Fruit fly (Drosophila melanogaster): Measurements from ENCODE around the gene eIF4H1.

eIF4H1 gene

dm6 chrX:16448252-16449191 is at the start of gene eIF4H1, which contains the start of gene CG34015:
eIF4H1 (plus strand) TSS chrX:16448665.
CG34015 (minus strand) TSS chrX:16448302.
- TF ChIP-seq CG6276 (GFP tag; optimal IDR thresholded peaks at IDR 0.05) = peak; percentile 84
- no peak for TF ChIP-seq CG11294 (GFP tag; IDR thresholded peaks at IDR 0.05)
- TF ChIP-seq cyc (GFP tag; optimal IDR thresholded peaks at IDR 0.05) = no peak
- TF ChIP-seq CG32006 (GFP tag; optimal IDR thresholded peaks at IDR 0.05) = peak; percentile 55
- no peak for TF ChIP-seq Eip93F (GFP tag; optimal IDR thresholded peaks at IDR 0.05)
- no peak for TF ChIP-seq acj6 (GFP tag; optimal IDR thresholded peaks at IDR 0.05)
- TF ChIP-seq CG4318 (GFP tag; optimal IDR thresholded peaks at IDR 0.05) = no peak
- TF ChIP-seq lz (GFP tag; optimal IDR thresholded peaks at IDR 0.05) = no peak
- peak in 1 of 2 experiments; percentile 57 for TF ChIP-seq salr (GFP tag; optimal IDR thresholded peaks at IDR 0.05)
- TF ChIP-seq CG8319 (GFP tag; optimal IDR thresholded peaks at IDR 0.05) = no peak
- peak; percentile 77 for TF ChIP-seq CG15336 (GFP tag; IDR thresholded peaks at IDR 0.05)
- peak; percentile 87 to 93 for TF ChIP-seq ss (GFP tag; optimal IDR thresholded peaks at IDR 0.05)
- peak; percentile 60 for TF ChIP-seq Lpt (GFP tag; optimal IDR thresholded peaks at IDR 0.05)
- TF ChIP-seq Hr38 (GFP tag; optimal IDR thresholded peaks at IDR 0.05) = no peak
- peak; percentile 34 for TF ChIP-seq CG6792 (GFP tag; optimal IDR thresholded peaks at IDR 0.05)
- TF ChIP-seq CG6163 (GFP tag; IDR thresholded peaks at IDR 0.05) = peak; percentile 62; the same call in 2 of the 3 replicates
- TF ChIP-seq CG1621 (tag; optimal IDR thresholded peaks at IDR 0.05) = peak; percentile 62
- peak; percentile 31 for TF ChIP-seq vri (GFP tag; optimal IDR thresholded peaks at IDR 0.05)
- TF ChIP-seq CG3919 (GFP tag; optimal IDR thresholded peaks at IDR 0.05) = peak; percentile 8
- TF ChIP-seq CG16779 (tag; optimal IDR thresholded peaks at IDR 0.05) = peak; percentile 71
- TF ChIP-seq Smox (GFP tag; optimal IDR thresholded peaks at IDR 0.05) = peak; percentile 11
- no peak for TF ChIP-seq Sox15 (GFP tag; optimal IDR thresholded peaks at IDR 0.05)
- no peak for TF ChIP-seq CG10669 (GFP tag; optimal IDR thresholded peaks at IDR 0.05)
- peak; percentile 64 for TF ChIP-seq fkh (GFP tag; optimal IDR thresholded peaks at IDR 0.05)
- no peak for TF ChIP-seq spab (GFP tag; optimal IDR thresholded peaks at IDR 0.05)
- peak; percentile 34 for TF ChIP-seq CG34406 (GFP tag; optimal IDR thresholded peaks at IDR 0.05)
- TF ChIP-seq dsx (GFP tag; optimal IDR thresholded peaks at IDR 0.05; ENCODE audit: poor library complexity, severe bottlenecking) = no peak
- TF ChIP-seq topi (GFP tag; optimal IDR thresholded peaks at IDR 0.05) = peak; percentile 36
- TF ChIP-seq achi (GFP tag; optimal IDR thresholded peaks at IDR 0.05) = no peak
- TF ChIP-seq Eip78C (GFP tag) = peak; percentile 88
- TF ChIP-seq Met (GFP tag; optimal IDR thresholded peaks at IDR 0.05) = peak; percentile 42
- TF ChIP-seq OdsH (GFP tag; optimal IDR thresholded peaks at IDR 0.05) = peak; percentile 22
- no peak for TF ChIP-seq Ets21C (GFP tag; optimal IDR thresholded peaks at IDR 0.05)
- no peak for TF ChIP-seq CG3032 (tag; optimal IDR thresholded peaks at IDR 0.05)
- peak; percentile 75; the same call in 2 of the 3 replicates for TF ChIP-seq CG8119 (GFP tag; IDR thresholded peaks at IDR 0.05)
- TF ChIP-seq fd59A (GFP tag; optimal IDR thresholded peaks at IDR 0.05) = peak; percentile 43
- peak; percentile 77; the same call in 1 of the 3 replicates for TF ChIP-seq eg (GFP tag; IDR thresholded peaks at IDR 0.05)
- peak; percentile 63 for TF ChIP-seq Sox14 (GFP tag; optimal IDR thresholded peaks at IDR 0.05)
- TF ChIP-seq esn (GFP tag; optimal IDR thresholded peaks at IDR 0.05) = peak; percentile 1
- no peak for TF ChIP-seq Sox102F (GFP tag; optimal IDR thresholded peaks at IDR 0.05)
- TF ChIP-seq CG9139 (GFP tag; optimal IDR thresholded peaks at IDR 0.05) = peak; percentile 83
- TF ChIP-seq fd85E (GFP tag; optimal IDR thresholded peaks at IDR 0.05) = no peak
- no peak for TF ChIP-seq Gug (GFP tag; IDR thresholded peaks at IDR 0.05)
- no peak for TF ChIP-seq Hr4 (GFP tag; optimal IDR thresholded peaks at IDR 0.05)
- no peak for TF ChIP-seq CG10631 (GFP tag; optimal IDR thresholded peaks at IDR 0.05)
- peak; percentile 80 for TF ChIP-seq CG6808 (GFP tag; optimal IDR thresholded peaks at IDR 0.05)
- TF ChIP-seq CG11762 (GFP tag; optimal IDR thresholded peaks at IDR 0.05; ENCODE audit: insufficient read depth) = no peak
- no peak for TF ChIP-seq CG7368 (GFP tag; optimal IDR thresholded peaks at IDR 0.05)
- peak; percentile 56 for TF ChIP-seq dac (GFP tag; optimal IDR thresholded peaks at IDR 0.05)
- no peak for TF ChIP-seq CG8632 (GFP tag; optimal IDR thresholded peaks at IDR 0.05)

All from whole organism, prepupa.